Worm (Caenorhabditis elegans): ENCODE measurements around the gene fbxb-26.

ce11 chrII:1722394-1722793 is 40.1 kb downstream of the fbxb-26 start, which contains the start of the genes fbxb-5 and btb-8:
- TF ChIP-seq unc-62 (GFP tag; optimal IDR thresholded peaks at IDR 0.05) (no peak), ztf-11 (tag; optimal IDR thresholded peaks at IDR 0.05) (no peak), lin-13 (GFP tag; optimal IDR thresholded peaks at IDR 0.05) (no peak), nhr-25 (tag; optimal IDR thresholded peaks at IDR 0.05) (no peak), ztf-4 (tag; optimal IDR thresholded peaks at IDR 0.05) (no peak), ama-1 (optimal IDR thresholded peaks at IDR 0.05) (no peak), lin-39 (tag; optimal IDR thresholded peaks at IDR 0.05) (no peak), sma-9 (GFP tag; optimal IDR thresholded peaks at IDR 0.05) (no peak), sma-9 (tag; optimal IDR thresholded peaks at IDR 0.05) (no peak), ztf-1 (GFP tag; conservative IDR thresholded peaks at IDR 0.05) (no peak)

Data from whole organism, L2 larva.